Worm (Caenorhabditis elegans) whole organism, L3 larva: ENCODE measurements around the gene Y116A8C.465.

Experiments used
- R02D3.7 ChIP-seq: fragments of 150-350 bp; optimal IDR thresholded peaks from 2 replicates; lab custom pipeline; 2014; ENCODE audit warnings: missing biosample characterization, missing genetic modification characterization
- ZK546.5 ChIP-seq: sonication (generic microtip); optimal IDR thresholded peaks from 2 replicates; lab custom pipeline; 2017; ENCODE audit warnings: missing biosample characterization, missing genetic modification characterization
- aly-2 ChIP-seq: fragments of 150-350 bp; optimal IDR thresholded peaks from 2 replicates; lab custom pipeline; 2014; ENCODE audit warnings: missing biosample characterization, missing genetic modification characterization
- ama-1 ChIP-seq: fragments of 150-350 bp; optimal IDR thresholded peaks from 2 replicates; lab custom pipeline; 2018
- ceh-16 ChIP-seq: sonication (generic microtip); optimal IDR thresholded peaks from 2 replicates; lab custom pipeline; 2017; ENCODE audit warnings: missing biosample characterization, missing genetic modification characterization
- ceh-82 ChIP-seq: fragments of 150-350 bp; optimal IDR thresholded peaks from 2 replicates; lab custom pipeline; 2014; ENCODE audit warnings: missing biosample characterization, missing genetic modification characterization
- ceh-9 ChIP-seq: sonication (generic microtip); optimal IDR thresholded peaks from 2 replicates; lab custom pipeline; 2018; ENCODE audit warnings: missing biosample characterization, missing genetic modification characterization
- daf-12 ChIP-seq: fragments of 150-350 bp; optimal IDR thresholded peaks from 2 replicates; lab custom pipeline; 2014; ENCODE audit warnings: missing biosample characterization, missing genetic modification reagents, missing genetic modification characterization
- elt-2 ChIP-seq: sonication (generic microtip); optimal IDR thresholded peaks from 2 replicates; lab custom pipeline; 2016; ENCODE audit warnings: missing genetic modification reagents, mild to moderate bottlenecking, missing genetic modification characterization, missing compliant biosample characterization
- elt-3 ChIP-seq, 3 experiments: fragments of 150-350 bp in 1 of 3; sonication (generic microtip) in 2 of 3; optimal IDR thresholded peaks; 2 replicates in 2 of 3; 4 replicates in 1 of 3; lab custom pipeline; 2014 to 2017; ENCODE audit warnings: missing biosample characterization in 3 of 3, missing genetic modification characterization in 3 of 3
- eor-1 ChIP-seq, 2 experiments: fragments of 150-350 bp; optimal IDR thresholded peaks; 2 replicates each; lab custom pipeline; 2014 to 2018; ENCODE audit warnings: missing biosample characterization in 2 of 2, missing genetic modification characterization in 2 of 2
- jun-1 ChIP-seq: fragments of 150-350 bp; optimal IDR thresholded peaks from 2 replicates; lab custom pipeline; 2014; ENCODE audit warnings: missing biosample characterization, missing genetic modification reagents, missing genetic modification characterization
- lin-15B ChIP-seq: fragments of 150-350 bp; optimal IDR thresholded peaks from 2 replicates; lab custom pipeline; 2014; ENCODE audit warnings: missing biosample characterization, missing genetic modification characterization
- lin-39 ChIP-seq: fragments of 150-350 bp; optimal IDR thresholded peaks from 2 replicates; lab custom pipeline; 2018; ENCODE audit warnings: missing biosample characterization, missing genetic modification reagents, missing genetic modification characterization
- mml-1 ChIP-seq: fragments of 150-350 bp; sonication (generic microtip); optimal IDR thresholded peaks from 3 replicates; lab custom pipeline; 2014; ENCODE audit warnings: missing biosample characterization, missing genetic modification characterization
- nfya-1 ChIP-seq: sonication (generic microtip); optimal IDR thresholded peaks from 2 replicates; lab custom pipeline; 2017; ENCODE audit warnings: missing genetic modification characterization, mild to moderate bottlenecking, missing compliant biosample characterization, antibody characterized with exemption, moderate library complexity; ENCODE audit not compliant: insufficient read depth
- nhr-11 ChIP-seq: fragments of 150-350 bp; optimal IDR thresholded peaks from 2 replicates; lab custom pipeline; 2014; ENCODE audit warnings: missing biosample characterization, missing genetic modification characterization
- nhr-23 ChIP-seq: fragments of 150-350 bp; optimal IDR thresholded peaks from 2 replicates; lab custom pipeline; 2014; ENCODE audit warnings: missing biosample characterization, missing genetic modification reagents, missing genetic modification characterization
- nhr-237 ChIP-seq: fragments of 150-350 bp; optimal IDR thresholded peaks from 2 replicates; lab custom pipeline; 2014; ENCODE audit warnings: missing biosample characterization, missing genetic modification characterization
- nhr-28 ChIP-seq: fragments of 150-350 bp; optimal IDR thresholded peaks from 2 replicates; lab custom pipeline; 2014; ENCODE audit warnings: missing biosample characterization, missing genetic modification characterization
- nhr-67 ChIP-seq: fragments of 150-350 bp; optimal IDR thresholded peaks from 2 replicates; lab custom pipeline; 2014; ENCODE audit warnings: missing biosample characterization, missing genetic modification characterization
- pha-4 ChIP-seq: fragments of 150-350 bp; optimal IDR thresholded peaks from 2 replicates; lab custom pipeline; 2014; ENCODE audit warnings: missing biosample characterization, missing genetic modification reagents, missing genetic modification characterization
- sea-2 ChIP-seq: fragments of 150-350 bp; sonication (generic microtip); optimal IDR thresholded peaks from 4 replicates; lab custom pipeline; 2014; ENCODE audit warnings: missing biosample characterization, missing genetic modification reagents, missing genetic modification characterization
- snpc-4 ChIP-seq: fragments of 150-350 bp; optimal IDR thresholded peaks from 2 replicates; lab custom pipeline; 2014; ENCODE audit warnings: missing biosample characterization, missing genetic modification characterization
- tbx-2 ChIP-seq: sonication (generic microtip); optimal IDR thresholded peaks from 2 replicates; lab custom pipeline; 2016; ENCODE audit warnings: mild to moderate bottlenecking, missing genetic modification characterization, missing compliant biosample characterization
- ztf-4 ChIP-seq: fragments of 150-350 bp; optimal IDR thresholded peaks from 2 replicates; lab custom pipeline; 2014; ENCODE audit warnings: missing biosample characterization, missing genetic modification characterization

Gene Y116A8C.465

ce11 chrIV:17100628-17101338, 35.7 kb downstream of the Y116A8C.465 start:
- TF ChIP-seq nhr-237 (tag; lab: Kevin White, UChicago), result no peak
- no peak for TF ChIP-seq elt-2 (tag; lab: Kevin White, UChicago)
- TF ChIP-seq nfya-1 (tag; lab: Kevin White, UChicago), result peak; percentile 92
- TF ChIP-seq ztf-4 (tag; lab: Kevin White, UChicago), result no peak
- TF ChIP-seq nhr-11 (tag; lab: Kevin White, UChicago), result no peak
- TF ChIP-seq ceh-9 (tag; lab: Kevin White, UChicago), result no peak

- TF ChIP-seq snpc-4 (tag; lab: Kevin White, UChicago) (no peak), jun-1 (tag; lab: Kevin White, UChicago) (no peak)
These were observed 38.1 kb downstream of the Y116A8C.465 start for ce11 chrIV:17103116-17103515.

- no peak for TF ChIP-seq mml-1 (tag; lab: Kevin White, UChicago)
- no peak for TF ChIP-seq ama-1 (lab: Kevin White, UChicago)
- no peak for TF ChIP-seq aly-2
These were observed 38.6 kb downstream of the Y116A8C.465 start, which contains the start of gene Y116A8C.30 for ce11 chrIV:17103615-17104014. Gene Y116A8C.30, minus strand, starts transcription at chrIV:17103715.

ce11 chrIV:17104157-17104872, 39.3 kb downstream of the Y116A8C.465 start:
- TF ChIP-seq eor-1 (tag; optimal IDR thresholded peaks at IDR 0.05; lab: Kevin White, UChicago) (no peak), ceh-16 (tag; lab: Kevin White, UChicago) (no peak), nfya-1 (tag; lab: Kevin White, UChicago) (peak; percentile 98), jun-1 (tag; lab: Kevin White, UChicago) (no peak), elt-3 (tag; optimal IDR thresholded peaks at IDR 0.05; lab: Kevin White, UChicago) (no peak), lin-39 (tag; lab: Kevin White, UChicago) (no peak)
- TF ChIP-seq, all 47 proteins: peak for 1

- TF ChIP-seq ztf-4 (tag; lab: Kevin White, UChicago), result no peak
- TF ChIP-seq ceh-82, result no peak
- TF ChIP-seq R02D3.7, result no peak
- no peak for TF ChIP-seq tbx-2 (tag; lab: Kevin White, UChicago)
- no peak for TF ChIP-seq ZK546.5 (tag; lab: Kevin White, UChicago)
- TF ChIP-seq nhr-67 (tag; lab: Kevin White, UChicago), result no peak
These were observed 40.5 kb downstream of the Y116A8C.465 start for ce11 chrIV:17105578-17105977.

ce11 chrIV:17108200-17108599, 43.2 kb downstream of the Y116A8C.465 start:
- TF ChIP-seq jun-1 (tag; lab: Kevin White, UChicago) (no peak), nhr-23 (tag; lab: Kevin White, UChicago) (no peak)

ce11 chrIV:17108805-17109204, 43.8 kb downstream of the Y116A8C.465 start:
- TF ChIP-seq nhr-23 (tag; lab: Kevin White, UChicago), result no peak
- no peak for TF ChIP-seq tbx-2 (tag; lab: Kevin White, UChicago)
- no peak for TF ChIP-seq daf-12
- no peak for TF ChIP-seq ztf-4 (tag; lab: Kevin White, UChicago)
- no peak for TF ChIP-seq nhr-28 (tag; lab: Kevin White, UChicago)
- TF ChIP-seq sea-2 (GFP tag; lab: Kevin White, UChicago), result no peak
- TF ChIP-seq nfya-1 (tag; lab: Kevin White, UChicago), result peak; percentile 87
- no peak for TF ChIP-seq pha-4 (tag; lab: Kevin White, UChicago)

- peak; percentile 91 for TF ChIP-seq nfya-1 (tag; lab: Kevin White, UChicago)
- TF ChIP-seq lin-15B, result no peak
These were observed 44.4 kb downstream of the Y116A8C.465 start for ce11 chrIV:17109436-17109835.
